Worm (Caenorhabditis elegans) whole organism, L3 larva: Measurements from ENCODE around the gene T25E4.1.

Experiments
- aly-2 ChIP-seq: fragments of 150-350 bp; optimal IDR thresholded peaks from 2 replicates; lab custom pipeline; 2014; ENCODE audit warnings: missing biosample characterization, missing genetic modification characterization
- ama-1 ChIP-seq: fragments of 150-350 bp; optimal IDR thresholded peaks from 2 replicates; lab custom pipeline; 2018
- ceh-16 ChIP-seq: sonication (generic microtip); optimal IDR thresholded peaks from 2 replicates; lab custom pipeline; 2017; ENCODE audit warnings: missing biosample characterization, missing genetic modification characterization
- ceh-28 ChIP-seq: fragments of 150-350 bp; optimal IDR thresholded peaks from 2 replicates; lab custom pipeline; 2014; ENCODE audit warnings: missing biosample characterization, missing genetic modification reagents, missing genetic modification characterization
- ceh-82 ChIP-seq: fragments of 150-350 bp; optimal IDR thresholded peaks from 2 replicates; lab custom pipeline; 2014; ENCODE audit warnings: missing biosample characterization, missing genetic modification characterization
- ceh-9 ChIP-seq: sonication (generic microtip); optimal IDR thresholded peaks from 2 replicates; lab custom pipeline; 2018; ENCODE audit warnings: missing biosample characterization, missing genetic modification characterization
- egl-27 ChIP-seq: sonication (generic microtip); optimal IDR thresholded peaks from 4 replicates; lab custom pipeline; 2017; ENCODE audit warnings: missing biosample characterization, missing genetic modification reagents, missing genetic modification characterization
- elt-1 ChIP-seq: fragments of 150-350 bp; optimal IDR thresholded peaks from 2 replicates; lab custom pipeline; 2014; ENCODE audit warnings: missing biosample characterization, missing genetic modification characterization
- elt-2 ChIP-seq: sonication (generic microtip); optimal IDR thresholded peaks from 2 replicates; lab custom pipeline; 2016; ENCODE audit warnings: missing genetic modification reagents, mild to moderate bottlenecking, missing genetic modification characterization, missing compliant biosample characterization
- elt-3 ChIP-seq, 3 experiments: fragments of 150-350 bp in 1 of 3; sonication (generic microtip) in 2 of 3; optimal IDR thresholded peaks; 2 replicates in 2 of 3; 4 replicates in 1 of 3; lab custom pipeline; 2014 to 2017; ENCODE audit warnings: missing biosample characterization in 3 of 3, missing genetic modification characterization in 3 of 3
- eor-1 ChIP-seq, 2 experiments: fragments of 150-350 bp; optimal IDR thresholded peaks; 2 replicates each; lab custom pipeline; 2014 to 2018; ENCODE audit warnings: missing biosample characterization in 2 of 2, missing genetic modification characterization in 2 of 2
- fkh-10 ChIP-seq: sonication (generic microtip); optimal IDR thresholded peaks from 2 replicates; lab custom pipeline; 2017; ENCODE audit warnings: missing biosample characterization, missing genetic modification reagents, missing genetic modification characterization
- fkh-2 ChIP-seq: fragments of 150-350 bp; optimal IDR thresholded peaks from 2 replicates; lab custom pipeline; 2014; ENCODE audit warnings: missing biosample characterization, missing genetic modification reagents, missing genetic modification characterization
- fos-1 ChIP-seq: fragments of 150-350 bp; optimal IDR thresholded peaks from 2 replicates; lab custom pipeline; 2014; ENCODE audit warnings: missing biosample characterization, missing genetic modification characterization
- hmg-11 ChIP-seq: sonication (generic microtip); optimal IDR thresholded peaks from 2 replicates; lab custom pipeline; 2016; ENCODE audit warnings: missing genetic modification characterization, missing compliant biosample characterization
- jun-1 ChIP-seq: fragments of 150-350 bp; optimal IDR thresholded peaks from 2 replicates; lab custom pipeline; 2014; ENCODE audit warnings: missing biosample characterization, missing genetic modification reagents, missing genetic modification characterization
- lin-15B ChIP-seq: fragments of 150-350 bp; optimal IDR thresholded peaks from 2 replicates; lab custom pipeline; 2014; ENCODE audit warnings: missing biosample characterization, missing genetic modification characterization
- lin-39 ChIP-seq: fragments of 150-350 bp; optimal IDR thresholded peaks from 2 replicates; lab custom pipeline; 2018; ENCODE audit warnings: missing biosample characterization, missing genetic modification reagents, missing genetic modification characterization
- mdl-1 ChIP-seq: fragments of 150-350 bp; optimal IDR thresholded peaks from 2 replicates; lab custom pipeline; 2014; ENCODE audit warnings: missing biosample characterization, missing genetic modification characterization
- mml-1 ChIP-seq: fragments of 150-350 bp; sonication (generic microtip); optimal IDR thresholded peaks from 3 replicates; lab custom pipeline; 2014; ENCODE audit warnings: missing biosample characterization, missing genetic modification characterization
- nfya-1 ChIP-seq: sonication (generic microtip); optimal IDR thresholded peaks from 2 replicates; lab custom pipeline; 2017; ENCODE audit warnings: missing genetic modification characterization, mild to moderate bottlenecking, missing compliant biosample characterization, antibody characterized with exemption, moderate library complexity; ENCODE audit not compliant: insufficient read depth
- nhr-11 ChIP-seq: fragments of 150-350 bp; optimal IDR thresholded peaks from 2 replicates; lab custom pipeline; 2014; ENCODE audit warnings: missing biosample characterization, missing genetic modification characterization
- nhr-12 ChIP-seq: fragments of 150-350 bp; optimal IDR thresholded peaks from 2 replicates; lab custom pipeline; 2014; ENCODE audit warnings: missing biosample characterization, missing genetic modification characterization
- nhr-23 ChIP-seq: fragments of 150-350 bp; optimal IDR thresholded peaks from 2 replicates; lab custom pipeline; 2014; ENCODE audit warnings: missing biosample characterization, missing genetic modification reagents, missing genetic modification characterization
- nhr-237 ChIP-seq: fragments of 150-350 bp; optimal IDR thresholded peaks from 2 replicates; lab custom pipeline; 2014; ENCODE audit warnings: missing biosample characterization, missing genetic modification characterization
- nhr-25 ChIP-seq: sonication (generic microtip); optimal IDR thresholded peaks from 2 replicates; lab custom pipeline; 2017; ENCODE audit warnings: missing biosample characterization, missing genetic modification characterization
- nhr-28 ChIP-seq: fragments of 150-350 bp; optimal IDR thresholded peaks from 2 replicates; lab custom pipeline; 2014; ENCODE audit warnings: missing biosample characterization, missing genetic modification characterization
- nhr-43 ChIP-seq: sonication (generic microtip); optimal IDR thresholded peaks from 2 replicates; lab custom pipeline; 2016; ENCODE audit warnings: mild to moderate bottlenecking, missing genetic modification characterization, missing compliant biosample characterization; ENCODE audit not compliant: poor library complexity, severe bottlenecking
- nhr-77 ChIP-seq: fragments of 150-350 bp; optimal IDR thresholded peaks from 2 replicates; lab custom pipeline; 2014; ENCODE audit warnings: missing biosample characterization, missing genetic modification characterization
- pha-4 ChIP-seq: fragments of 150-350 bp; optimal IDR thresholded peaks from 2 replicates; lab custom pipeline; 2014; ENCODE audit warnings: missing biosample characterization, missing genetic modification reagents, missing genetic modification characterization
- pqm-1 ChIP-seq: fragments of 150-350 bp; optimal IDR thresholded peaks from 2 replicates; lab custom pipeline; 2017; ENCODE audit warnings: missing biosample characterization, missing genetic modification characterization, inconsistent platforms
- sea-2 ChIP-seq: fragments of 150-350 bp; sonication (generic microtip); optimal IDR thresholded peaks from 4 replicates; lab custom pipeline; 2014; ENCODE audit warnings: missing biosample characterization, missing genetic modification reagents, missing genetic modification characterization
- snpc-4 ChIP-seq: fragments of 150-350 bp; optimal IDR thresholded peaks from 2 replicates; lab custom pipeline; 2014; ENCODE audit warnings: missing biosample characterization, missing genetic modification characterization
- tbx-2 ChIP-seq: sonication (generic microtip); optimal IDR thresholded peaks from 2 replicates; lab custom pipeline; 2016; ENCODE audit warnings: mild to moderate bottlenecking, missing genetic modification characterization, missing compliant biosample characterization
- unc-39 ChIP-seq: sonication (generic microtip); optimal IDR thresholded peaks from 4 replicates; lab custom pipeline; 2017; ENCODE audit warnings: missing biosample characterization, missing genetic modification characterization
- unc-62 ChIP-seq: fragments of 150-350 bp; sonication (generic microtip); optimal IDR thresholded peaks from 4 replicates; lab custom pipeline; 2014; ENCODE audit warnings: missing biosample characterization, missing genetic modification reagents, missing genetic modification characterization
- zag-1 ChIP-seq: fragments of 150-350 bp; optimal IDR thresholded peaks from 2 replicates; lab custom pipeline; 2014; ENCODE audit warnings: missing biosample characterization, missing genetic modification characterization
- ztf-11 ChIP-seq: fragments of 150-350 bp; optimal IDR thresholded peaks from 2 replicates; lab custom pipeline; 2014; ENCODE audit warnings: missing biosample characterization, missing genetic modification characterization
- ztf-4 ChIP-seq: fragments of 150-350 bp; optimal IDR thresholded peaks from 2 replicates; lab custom pipeline; 2014; ENCODE audit warnings: missing biosample characterization, missing genetic modification characterization

Gene T25E4.1

ce11 chrII:5585788-5586187 is 7.7 kb downstream of the T25E4.1 start, which contains the start of gene lys-8:
Gene lys-8 (plus strand): TSS chrII:5586178.
- TF ChIP-seq mml-1 (tag; lab: Kevin White, UChicago): no peak
- TF ChIP-seq jun-1: peak; percentile 52
- no peak for TF ChIP-seq lin-15B (tag; lab: Kevin White, UChicago)
- TF ChIP-seq pha-4 (tag; lab: Kevin White, UChicago): peak; percentile 65
- TF ChIP-seq elt-2 (tag; lab: Kevin White, UChicago): peak; percentile 100
- TF ChIP-seq pqm-1: peak; percentile 97
- TF ChIP-seq unc-39 (tag; lab: Kevin White, UChicago): no peak
- TF ChIP-seq elt-3 (tag; optimal IDR thresholded peaks at IDR 0.05; lab: Kevin White, UChicago): no peak
- TF ChIP-seq snpc-4: peak; percentile 13
- TF ChIP-seq ztf-11 (tag; lab: Kevin White, UChicago): no peak

ce11 chrII:5587794-5588193 is 9.7 kb downstream of the T25E4.1 start:
- TF ChIP-seq elt-1 (tag; lab: Kevin White, UChicago) (no peak), mdl-1 (tag; lab: Kevin White, UChicago) (no peak), zag-1 (tag; lab: Kevin White, UChicago) (no peak), unc-39 (tag; lab: Kevin White, UChicago) (no peak), nhr-25 (tag; lab: Kevin White, UChicago) (no peak), aly-2 (tag; lab: Kevin White, UChicago) (no peak), ceh-9 (tag; lab: Kevin White, UChicago) (no peak), nfya-1 (no peak), nhr-28 (tag; lab: Kevin White, UChicago) (no peak), ama-1 (lab: Kevin White, UChicago) (no peak), tbx-2 (tag; lab: Kevin White, UChicago) (no peak), elt-2 (tag; lab: Kevin White, UChicago) (no peak), fkh-2 (tag; lab: Kevin White, UChicago) (no peak), nhr-12 (tag; lab: Kevin White, UChicago) (no peak), ceh-16 (no peak), eor-1 (tag; optimal IDR thresholded peaks at IDR 0.05; lab: Kevin White, UChicago) (no peak), hmg-11 (no peak), nhr-23 (no peak)

ce11 chrII:5589690-5590089 is 11.6 kb downstream of the T25E4.1 start, which contains the start of gene C17G10.13:
Gene C17G10.13 (minus strand): TSS chrII:5589790.
- TF ChIP-seq nhr-237 (tag; lab: Kevin White, UChicago) (no peak), elt-2 (tag; lab: Kevin White, UChicago) (peak; percentile 5)

- TF ChIP-seq ama-1 (lab: Kevin White, UChicago) (no peak), jun-1 (no peak)
- TF ChIP-seq, all 47 proteins: peak for 0
Measured at ce11 chrII:5591558-5591957, 13.4 kb downstream of the T25E4.1 start.

ce11 chrII:5592857-5593256 is 14.7 kb downstream of the T25E4.1 start:
- TF ChIP-seq nhr-12 (tag; lab: Kevin White, UChicago) (no peak), ztf-4 (tag; lab: Kevin White, UChicago) (no peak), ceh-82 (tag; lab: Kevin White, UChicago) (no peak), elt-1 (tag; lab: Kevin White, UChicago) (peak; percentile 66), fos-1 (tag; lab: Kevin White, UChicago) (no peak), nhr-25 (tag; lab: Kevin White, UChicago) (no peak)
- TF ChIP-seq, all 47 proteins: peak for 1

ce11 chrII:5593377-5593932 is 15.3 kb downstream of the T25E4.1 start, which contains the start of gene cdc-14:
Gene cdc-14 (minus strand): TSS chrII:5593427.
- TF ChIP-seq zag-1 (tag; lab: Kevin White, UChicago) (no peak), fos-1 (tag; lab: Kevin White, UChicago) (no peak), nhr-237 (tag; lab: Kevin White, UChicago) (no peak), lin-15B (tag; lab: Kevin White, UChicago) (peak; percentile 65), ztf-11 (tag; lab: Kevin White, UChicago) (no peak), ceh-28 (tag; lab: Kevin White, UChicago) (peak; percentile 43), fkh-10 (GFP tag; lab: Kevin White, UChicago) (no peak), nhr-23 (peak; percentile 54), tbx-2 (tag; lab: Kevin White, UChicago) (no peak), nhr-77 (no peak), ztf-4 (tag; lab: Kevin White, UChicago) (no peak), nhr-12 (tag; lab: Kevin White, UChicago) (no peak), ama-1 (lab: Kevin White, UChicago) (no peak), nhr-11 (tag; lab: Kevin White, UChicago) (no peak), eor-1 (tag; optimal IDR thresholded peaks at IDR 0.05; lab: Kevin White, UChicago) (no peak), ceh-82 (tag; lab: Kevin White, UChicago) (no peak), aly-2 (tag; lab: Kevin White, UChicago) (no peak), fkh-2 (tag; lab: Kevin White, UChicago) (peak; percentile 38), jun-1 (peak; percentile 66), nhr-25 (tag; lab: Kevin White, UChicago) (peak; percentile 94), sea-2 (GFP tag; lab: Kevin White, UChicago) (no peak), lin-39 (tag; lab: Kevin White, UChicago) (peak; percentile 76), unc-39 (tag; lab: Kevin White, UChicago) (no peak), nhr-43 (tag; lab: Kevin White, UChicago) (peak; percentile 22), egl-27 (tag; lab: Kevin White, UChicago) (no peak), nhr-28 (tag; lab: Kevin White, UChicago) (no peak), unc-62 (GFP tag; lab: Kevin White, UChicago) (no peak)
